Worm (Caenorhabditis elegans) whole organism, young adult: ENCODE results near the gene sta-2.

Source experiments
- B0035.1 ChIP-seq: sonication (generic microtip); optimal IDR thresholded peaks from 2 replicates; lab custom pipeline; 2016; ENCODE audit warnings: missing genetic modification characterization, mild to moderate bottlenecking, missing compliant biosample characterization, missing genotype, missing genetic modification reagents
- C17E4.6 ChIP-seq: fragments of 200-800 bp; sonication (Bioruptor generic); IDR thresholded peaks from 2 replicates; pipeline ENCODE4 v1.3.6; 2022; ENCODE audit warnings: missing genetic modification reagents, missing genetic modification characterization, missing compliant biosample characterization
- F39B2.1 ChIP-seq: fragments of 200-800 bp; sonication (Bioruptor generic); IDR thresholded peaks from 2 replicates; pipeline ENCODE4 v1.3.6; 2022; ENCODE audit warnings: missing genetic modification reagents, missing genetic modification characterization, missing compliant biosample characterization
- F52B5.7 ChIP-seq: sonication (generic microtip); optimal IDR thresholded peaks from 2 replicates; lab custom pipeline; 2016; ENCODE audit warnings: mild to moderate bottlenecking, missing genetic modification characterization, missing compliant biosample characterization
- Y53G8AR.9 ChIP-seq: fragments of 200-800 bp; sonication (Bioruptor generic); conservative IDR thresholded peaks from 2 replicates; pipeline ENCODE4 v1.3.6; 2022; ENCODE audit warnings: missing genetic modification reagents, missing genetic modification characterization, missing compliant biosample characterization
- akir-1 ChIP-seq: fragments of 200-800 bp; sonication (Bioruptor generic); optimal IDR thresholded peaks from 2 replicates; lab custom pipeline; 2018; ENCODE audit warnings: mild to moderate bottlenecking, missing genetic modification characterization, moderate library complexity, missing compliant biosample characterization
- aptf-3 ChIP-seq: fragments of 200-800 bp; sonication (Bioruptor generic); IDR thresholded peaks from 2 replicates; pipeline ENCODE4 v1.3.6; 2022; ENCODE audit warnings: missing genetic modification characterization, missing compliant biosample characterization
- attf-6 ChIP-seq: fragments of 200-800 bp; sonication (Bioruptor generic); IDR thresholded peaks from 2 replicates; pipeline ENCODE4 v1.3.6; 2022; ENCODE audit warnings: missing genetic modification reagents, missing genetic modification characterization, missing compliant biosample characterization
- hrde-1 ChIP-seq: sonication (generic microtip); optimal IDR thresholded peaks from 2 replicates; lab custom pipeline; 2016; ENCODE audit warnings: missing genetic modification characterization, mild to moderate bottlenecking, missing compliant biosample characterization, moderate library complexity, missing genotype, missing genetic modification reagents, borderline replicate concordance
- lin-35 ChIP-seq, 3 experiments: fragments of 150-350 bp in 2 of 3; sonication (generic microtip) in 1 of 3; optimal IDR thresholded peaks; 2 replicates each; lab custom pipeline; 2014 to 2018; ENCODE audit warnings: missing biosample characterization in 3 of 3, missing genetic modification characterization in 3 of 3, missing genetic modification reagents in 3 of 3
- madf-8 ChIP-seq: fragments of 200-800 bp; sonication (Bioruptor generic); conservative IDR thresholded peaks from 2 replicates; pipeline ENCODE4 v1.3.6; 2022; ENCODE audit warnings: missing genetic modification reagents, missing genetic modification characterization, missing compliant biosample characterization
- sdz-38 ChIP-seq: sonication (generic microtip); optimal IDR thresholded peaks from 2 replicates; lab custom pipeline; 2016; ENCODE audit warnings: missing genotype, missing genetic modification characterization, missing compliant biosample characterization
- snpc-1.3 ChIP-seq: sonication (generic microtip); optimal IDR thresholded peaks from 2 replicates; lab custom pipeline; 2017; ENCODE audit warnings: missing genetic modification characterization, mild to moderate bottlenecking, missing compliant biosample characterization, antibody characterized with exemption, moderate library complexity, missing genotype, missing genetic modification reagents; ENCODE audit not compliant: insufficient read depth
- snpc-4 ChIP-seq, 5 experiments: fragments of 150-350 bp in 1 of 5; sonication (generic microtip) in 4 of 5; optimal IDR thresholded peaks; 2 replicates each; lab custom pipeline; 2014 to 2018; ENCODE audit warnings: missing genetic modification characterization in 5 of 5, missing biosample characterization in 3 of 5, antibody characterized with exemption in 2 of 5, mild to moderate bottlenecking in 2 of 5, missing compliant biosample characterization in 2 of 5, missing genotype in 2 of 5, moderate library complexity in 2 of 5, missing genetic modification reagents in 1 of 5

- TF ChIP-seq madf-8 (GFP tag; lab: Robert Waterston, UW) (no peak), hrde-1 (tag; lab: Kevin White, UChicago) (no peak), F39B2.1 (GFP tag; lab: Robert Waterston, UW) (no peak), snpc-1.3 (no peak), C17E4.6 (no peak), snpc-4 (GFP tag; optimal IDR thresholded peaks at IDR 0.05; lab: Kevin White, UChicago) (no peak), snpc-4 (tag; optimal IDR thresholded peaks at IDR 0.05; lab: Kevin White, UChicago) (no peak), Y53G8AR.9 (GFP tag; lab: Robert Waterston, UW) (no peak), akir-1 (no peak), F52B5.7 (tag; lab: Kevin White, UChicago) (no peak), attf-6 (GFP tag; lab: Robert Waterston, UW) (no peak), aptf-3 (no peak), sdz-38 (tag; lab: Kevin White, UChicago) (no peak), lin-35 (GFP tag; optimal IDR thresholded peaks at IDR 0.05; lab: Kevin White, UChicago) (no peak), B0035.1 (no peak)
These were observed 3.7 kb upstream of the sta-2 start, which contains the start of gene aqp-4 for ce11 chrV:9737287-9737686.
